Fruit fly (Drosophila melanogaster) whole organism, pupa: ENCODE data around the gene CG15446.
A peak's percentile ranks its signal among the peaks of the same experiment; 100 is the strongest.

Experiments
- CG10348 ChIP-seq: fragments of 200-800 bp; sonication (Bioruptor generic); IDR thresholded peaks from 2 replicates; pipeline ENCODE4 v1.3.6; 2022; ENCODE audit warnings: missing biosample characterization, missing genetic modification characterization
- CG12605 ChIP-seq: fragments of 200-800 bp; sonication (Bioruptor generic); IDR thresholded peaks from 2 replicates; pipeline ENCODE4 v1.3.6; 2022; ENCODE audit warnings: missing biosample characterization, missing genetic modification characterization
- CG13204 ChIP-seq: fragments of 200-800 bp; sonication (Bioruptor generic); optimal IDR thresholded peaks from 2 replicates; lab custom pipeline; 2018; ENCODE audit warnings: missing biosample characterization, mild to moderate bottlenecking, missing genetic modification characterization, moderate library complexity
- CG14655 ChIP-seq: fragments of 200-800 bp; sonication (Bioruptor generic); optimal IDR thresholded peaks from 3 replicates; lab custom pipeline; 2017; ENCODE audit warnings: mild to moderate bottlenecking, missing biosample characterization, missing genetic modification reagents, missing genetic modification characterization
- CG15710 ChIP-seq: fragments of 200-800 bp; sonication (Bioruptor generic); optimal IDR thresholded peaks from 2 replicates; lab custom pipeline; 2018; ENCODE audit warnings: missing biosample characterization, mild to moderate bottlenecking, missing genetic modification characterization, moderate library complexity
- CG17806 ChIP-seq: fragments of 200-800 bp; sonication (Bioruptor generic); optimal IDR thresholded peaks from 2 replicates; lab custom pipeline; 2018; ENCODE audit warnings: missing biosample characterization, mild to moderate bottlenecking, missing genetic modification characterization, moderate library complexity
- CG32121 ChIP-seq: fragments of 200-800 bp; sonication (Bioruptor generic); IDR thresholded peaks from 2 replicates; pipeline ENCODE4 v1.3.6; 2022; ENCODE audit warnings: missing biosample characterization, missing genetic modification characterization
- CG34367 ChIP-seq: fragments of 200-800 bp; sonication (Bioruptor generic); optimal IDR thresholded peaks from 2 replicates; lab custom pipeline; 2018; ENCODE audit warnings: missing biosample characterization, mild to moderate bottlenecking, missing genetic modification characterization
- CG4496 ChIP-seq: fragments of 200-800 bp; sonication (Bioruptor generic); IDR thresholded peaks from 3 replicates; pipeline ENCODE4 v1.3.6; 2022; ENCODE audit warnings: missing biosample characterization, missing genetic modification characterization
- CG8159 ChIP-seq: fragments of 200-800 bp; sonication (Bioruptor generic); optimal IDR thresholded peaks from 3 replicates; lab custom pipeline; 2018; ENCODE audit warnings: missing biosample characterization, mild to moderate bottlenecking, missing genetic modification characterization, moderate library complexity
- CG8301 ChIP-seq: fragments of 200-800 bp; sonication (Bioruptor generic); optimal IDR thresholded peaks from 2 replicates; lab custom pipeline; 2018; ENCODE audit warnings: missing biosample characterization, mild to moderate bottlenecking, missing genetic modification characterization
- CG9948 ChIP-seq: fragments of 200-800 bp; sonication (Bioruptor generic); optimal IDR thresholded peaks from 2 replicates; lab custom pipeline; 2018; ENCODE audit warnings: missing biosample characterization, mild to moderate bottlenecking, missing genetic modification characterization, moderate library complexity
- D1 ChIP-seq: fragments of 200-800 bp; sonication (Bioruptor generic); optimal IDR thresholded peaks from 2 replicates; lab custom pipeline; 2018; ENCODE audit warnings: missing biosample characterization, mild to moderate bottlenecking, missing genetic modification characterization, moderate library complexity
- EcR ChIP-seq: fragments of 200-800 bp; sonication (Bioruptor generic); optimal IDR thresholded peaks from 3 replicates; lab custom pipeline; 2019; ENCODE audit warnings: missing biosample characterization, missing genetic modification characterization, mild to moderate bottlenecking, moderate library complexity, missing genetic modification reagents
- Ets98B ChIP-seq: fragments of 200-800 bp; sonication (Bioruptor generic); IDR thresholded peaks from 2 replicates; pipeline ENCODE4 v1.3.6; 2022; ENCODE audit warnings: missing biosample characterization, missing genetic modification characterization
- Pif1A ChIP-seq: fragments of 200-800 bp; sonication (Bioruptor generic); optimal IDR thresholded peaks from 3 replicates; lab custom pipeline; 2016; ENCODE audit warnings: missing biosample characterization, missing genetic modification characterization
- Pif1B ChIP-seq: fragments of 200-800 bp; sonication (Bioruptor generic); optimal IDR thresholded peaks from 3 replicates; lab custom pipeline; 2016; ENCODE audit warnings: missing biosample characterization, missing genetic modification characterization
- Snoo ChIP-seq: fragments of 200-800 bp; sonication (Bioruptor generic); optimal IDR thresholded peaks from 3 replicates; lab custom pipeline; 2017; ENCODE audit warnings: missing biosample characterization, mild to moderate bottlenecking, missing genetic modification characterization, inconsistent platforms
- fd96Ca ChIP-seq: fragments of 200-800 bp; sonication (Bioruptor generic); IDR thresholded peaks from 3 replicates; pipeline ENCODE4 v1.3.6; 2022; ENCODE audit warnings: missing biosample characterization, missing genetic modification characterization
- gl ChIP-seq: fragments of 200-800 bp; sonication (Bioruptor generic); optimal IDR thresholded peaks from 2 replicates; lab custom pipeline; 2018; ENCODE audit warnings: missing biosample characterization, mild to moderate bottlenecking, missing genetic modification characterization
- rn ChIP-seq: fragments of 200-800 bp; sonication (Bioruptor generic); IDR thresholded peaks from 2 replicates; pipeline ENCODE4 v1.3.6; 2022; ENCODE audit warnings: missing biosample characterization, missing genetic modification characterization

CG15446 gene

DNA sequence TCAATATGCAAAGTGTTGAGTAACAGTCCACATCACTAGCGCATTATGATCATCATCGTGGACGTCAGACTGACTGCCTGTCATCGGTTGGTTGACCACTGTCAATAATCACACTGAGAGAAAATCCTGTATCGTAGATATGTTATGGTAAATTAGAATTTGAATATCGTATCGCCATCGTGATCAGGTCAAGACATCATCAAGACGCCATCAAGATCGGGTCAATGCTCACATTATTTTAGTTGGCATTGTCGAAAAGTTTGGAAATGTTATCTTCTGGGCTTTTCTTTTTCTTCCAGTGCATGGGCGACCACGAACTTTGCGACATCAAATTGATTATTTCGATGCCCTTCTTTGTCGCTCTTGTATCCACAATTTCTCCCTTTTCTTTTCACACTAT lies 43.0 kb downstream of the CG15446 start:
- peak; percentile 60 for TF ChIP-seq CG13204 (GFP tag; lab: Kevin White, UChicago)
- TF ChIP-seq CG8159 (tag; lab: Kevin White, UChicago): peak; percentile 73
- TF ChIP-seq Pif1A (GFP tag; lab: Kevin White, UChicago): peak; percentile 78
- peak; percentile 88 for TF ChIP-seq Snoo (tag; lab: Kevin White, UChicago)
- no peak for TF ChIP-seq CG10348 (GFP tag; lab: Robert Waterston, UW)
- TF ChIP-seq gl (tag; lab: Kevin White, UChicago): peak; percentile 34
- peak; percentile 85 for TF ChIP-seq Pif1B (GFP tag; lab: Kevin White, UChicago)
- TF ChIP-seq rn: no peak
- peak; percentile 78 for TF ChIP-seq CG34367 (tag; lab: Kevin White, UChicago)
- peak; percentile 80 for TF ChIP-seq CG8301 (tag; lab: Kevin White, UChicago)
- peak; percentile 61 for TF ChIP-seq EcR
- 0 out of 2 replicates have a peak, but pooled peaks have one; percentile 33 for TF ChIP-seq CG12605 (GFP tag; lab: Robert Waterston, UW)
- TF ChIP-seq fd96Ca (GFP tag; lab: Robert Waterston, UW): peak; percentile 83
- peak; percentile 49; the same call in 1 of the 2 replicates for TF ChIP-seq CG32121 (GFP tag; lab: Robert Waterston, UW)
- TF ChIP-seq D1 (tag; lab: Kevin White, UChicago): peak; percentile 23
- TF ChIP-seq CG17806: peak; percentile 67
- TF ChIP-seq CG4496 (GFP tag; lab: Robert Waterston, UW): peak; percentile 82
- TF ChIP-seq CG9948 (tag; lab: Kevin White, UChicago): peak; percentile 74
- peak; percentile 80 for TF ChIP-seq CG14655 (GFP tag; lab: Kevin White, UChicago)
- peak; percentile 71 for TF ChIP-seq Ets98B (GFP tag; lab: Robert Waterston, UW)
- peak; percentile 78 for TF ChIP-seq CG15710 (tag; lab: Kevin White, UChicago)
- TF ChIP-seq, all 21 proteins: peak for 19

DNA sequence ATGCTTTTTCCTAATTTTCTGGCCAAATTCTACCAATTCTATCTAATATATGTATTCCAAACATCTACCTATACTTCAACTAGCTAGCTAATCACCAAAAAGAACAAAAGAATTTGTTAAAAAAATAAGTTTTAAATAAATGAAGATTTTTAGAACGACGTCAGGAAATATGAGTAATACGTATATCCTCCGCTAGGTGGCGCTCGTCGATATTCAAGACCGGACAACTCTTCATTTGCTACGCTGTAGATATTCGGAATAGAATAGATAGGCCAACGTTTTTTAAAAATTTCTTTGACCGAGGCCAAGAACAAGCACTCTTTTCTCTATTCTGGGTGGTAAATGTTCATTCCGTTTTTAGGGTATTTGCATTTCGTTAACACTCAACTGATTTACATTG lies 43.6 kb downstream of the CG15446 start:
- no peak for TF ChIP-seq CG32121 (GFP tag; lab: Robert Waterston, UW)
- TF ChIP-seq CG10348 (GFP tag; lab: Robert Waterston, UW): no peak
- TF ChIP-seq Pif1A (GFP tag; lab: Kevin White, UChicago): no peak
- TF ChIP-seq EcR: no peak
- no peak for TF ChIP-seq CG17806
- TF ChIP-seq Snoo (tag; lab: Kevin White, UChicago): no peak
- TF ChIP-seq CG13204 (GFP tag; lab: Kevin White, UChicago): no peak
- no peak for TF ChIP-seq CG34367 (tag; lab: Kevin White, UChicago)
- TF ChIP-seq Pif1B (GFP tag; lab: Kevin White, UChicago): no peak
- no peak for TF ChIP-seq CG8301 (tag; lab: Kevin White, UChicago)
- TF ChIP-seq gl (tag; lab: Kevin White, UChicago): no peak
- no peak for TF ChIP-seq CG15710 (tag; lab: Kevin White, UChicago)
- TF ChIP-seq fd96Ca (GFP tag; lab: Robert Waterston, UW): no peak
- TF ChIP-seq CG12605 (GFP tag; lab: Robert Waterston, UW): no peak
- no peak for TF ChIP-seq CG8159 (tag; lab: Kevin White, UChicago)
- TF ChIP-seq CG9948 (tag; lab: Kevin White, UChicago): no peak

dm6 chrX:21056732-21057131 lies 45.3 kb downstream of the CG15446 start:
- TF ChIP-seq CG8159 (tag; lab: Kevin White, UChicago) (no peak), D1 (tag; lab: Kevin White, UChicago) (no peak), rn (no peak), CG15710 (tag; lab: Kevin White, UChicago) (no peak), Pif1A (GFP tag; lab: Kevin White, UChicago) (no peak), CG14655 (GFP tag; lab: Kevin White, UChicago) (no peak), Pif1B (GFP tag; lab: Kevin White, UChicago) (no peak)

- TF ChIP-seq CG10348 (GFP tag; lab: Robert Waterston, UW) (no peak), Ets98B (GFP tag; lab: Robert Waterston, UW) (peak; percentile 61), CG13204 (GFP tag; lab: Kevin White, UChicago) (peak; percentile 69), rn (no peak), CG9948 (tag; lab: Kevin White, UChicago) (no peak), D1 (tag; lab: Kevin White, UChicago) (no peak), CG12605 (GFP tag; lab: Robert Waterston, UW) (peak; percentile 58; the same call in 1 of the 2 replicates), gl (tag; lab: Kevin White, UChicago) (peak; percentile 51), EcR (peak; percentile 64), CG14655 (GFP tag; lab: Kevin White, UChicago) (peak; percentile 36), Snoo (tag; lab: Kevin White, UChicago) (no peak), CG32121 (GFP tag; lab: Robert Waterston, UW) (peak; percentile 58; the same call in 1 of the 2 replicates), CG17806 (no peak), fd96Ca (GFP tag; lab: Robert Waterston, UW) (peak; percentile 74; the same call in 2 of the 3 replicates), Pif1B (GFP tag; lab: Kevin White, UChicago) (no peak), CG4496 (GFP tag; lab: Robert Waterston, UW) (peak; percentile 50; the same call in 2 of the 3 replicates), Pif1A (GFP tag; lab: Kevin White, UChicago) (no peak), CG8159 (tag; lab: Kevin White, UChicago) (no peak), CG15710 (tag; lab: Kevin White, UChicago) (peak; percentile 21), CG34367 (tag; lab: Kevin White, UChicago) (no peak), CG8301 (tag; lab: Kevin White, UChicago) (peak; percentile 22)
These were observed 47.0 kb downstream of the CG15446 start for dm6 chrX:21054963-21055480.
